Worm (Caenorhabditis elegans): ENCODE data around the gene T16G12.8.

ce11 chrIII:10093093-10093492 is 34.0 kb downstream of the T16G12.8 start:
- no peak for TF ChIP-seq aly-2 (tag; optimal IDR thresholded peaks at IDR 0.05)
- TF ChIP-seq mep-1 (tag; optimal IDR thresholded peaks at IDR 0.05) = no peak
- TF ChIP-seq egl-13 (tag; optimal IDR thresholded peaks at IDR 0.05) = no peak
- no peak for TF ChIP-seq ets-5 (GFP tag; IDR thresholded peaks at IDR 0.05)
- TF ChIP-seq lsy-2 (tag; optimal IDR thresholded peaks at IDR 0.05) = peak in 1 of 2 experiments; percentile 55
- no peak for TF ChIP-seq nhr-77 (tag; optimal IDR thresholded peaks at IDR 0.05)
- no peak for TF ChIP-seq skn-1 (tag; optimal IDR thresholded peaks at IDR 0.05)
- TF ChIP-seq nhr-28 (tag; optimal IDR thresholded peaks at IDR 0.05) = no peak
- TF ChIP-seq F16B12.6 (tag; optimal IDR thresholded peaks at IDR 0.05) = peak; percentile 79
- TF ChIP-seq pax-3 (tag; optimal IDR thresholded peaks at IDR 0.05) = no peak
- TF ChIP-seq ces-1 (GFP tag; optimal IDR thresholded peaks at IDR 0.05) = no peak
- TF ChIP-seq unc-62 (GFP tag; optimal IDR thresholded peaks at IDR 0.05) = no peak
- no peak for TF ChIP-seq pqm-1 (tag; optimal IDR thresholded peaks at IDR 0.05)
- no peak for TF ChIP-seq unc-130 (tag; optimal IDR thresholded peaks at IDR 0.05)
